Worm (Caenorhabditis elegans): Measurements from ENCODE around the gene C42D4.19.

The C42D4.19 gene

DNA sequence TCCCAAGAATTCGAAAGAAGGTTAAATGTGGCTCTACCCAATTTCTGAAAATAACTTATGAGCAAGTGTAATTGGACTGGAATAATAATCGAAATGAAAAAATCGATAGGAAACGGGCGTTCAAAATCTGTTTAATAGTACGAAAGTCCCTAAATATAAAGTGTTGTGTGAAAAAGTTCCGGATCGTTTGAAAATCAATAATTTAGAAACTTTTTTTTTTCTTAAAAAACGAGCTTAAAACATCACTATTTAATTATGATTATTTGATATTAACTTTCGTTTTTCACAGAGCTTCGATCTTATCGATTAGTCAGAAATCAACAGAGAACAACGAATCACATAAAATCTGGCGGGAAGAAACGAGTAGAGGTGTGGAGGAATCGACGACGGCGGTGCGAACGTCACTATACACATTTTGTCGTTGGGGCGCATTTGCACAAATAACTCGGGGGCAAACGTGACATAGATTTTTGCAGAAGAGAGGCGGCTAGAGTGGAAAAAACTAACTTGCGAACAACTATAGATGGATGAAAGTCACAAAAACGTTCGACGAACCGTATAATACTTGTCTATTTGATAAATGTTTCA is 30.7 kb upstream of the C42D4.19 start, which contains the start of gene hecd-1:
Gene hecd-1, minus strand, starts transcription at position 51 of the 588 bp plus-strand sequence.
- TF ChIP-seq egl-5 (tag; optimal IDR thresholded peaks at IDR 0.05) (no peak), lin-15B (tag; optimal IDR thresholded peaks at IDR 0.05) (peak; percentile 30), nhr-25 (tag; optimal IDR thresholded peaks at IDR 0.05) (peak; percentile 7), ama-1 (optimal IDR thresholded peaks at IDR 0.05) (no peak), ceh-16 (tag; optimal IDR thresholded peaks at IDR 0.05) (no peak)

DNA sequence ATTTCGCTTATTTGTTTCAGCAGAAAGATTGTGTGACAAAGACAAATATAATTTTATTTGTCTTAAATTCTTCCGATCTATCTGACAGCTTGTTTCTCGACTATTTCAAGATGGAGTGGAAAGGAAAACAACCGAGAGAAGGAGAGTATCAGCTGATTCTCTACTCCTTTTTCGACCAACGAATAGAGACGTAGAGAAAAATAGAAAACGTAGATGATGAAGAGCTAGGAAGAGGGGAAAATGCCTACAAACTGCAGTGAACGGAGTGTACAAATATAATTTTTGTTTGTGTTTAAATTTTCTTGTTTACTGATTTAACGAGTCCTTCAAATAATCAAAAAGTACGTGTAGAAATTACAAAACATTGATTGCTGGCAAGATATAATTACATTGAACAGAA is 27.7 kb upstream of the C42D4.19 start:
- TF ChIP-seq egl-27 (tag; optimal IDR thresholded peaks at IDR 0.05) (no peak), egl-5 (tag; optimal IDR thresholded peaks at IDR 0.05) (no peak), ceh-16 (tag; optimal IDR thresholded peaks at IDR 0.05) (no peak), ztf-11 (tag; optimal IDR thresholded peaks at IDR 0.05) (no peak), zag-1 (tag; optimal IDR thresholded peaks at IDR 0.05) (no peak), mdl-1 (tag; optimal IDR thresholded peaks at IDR 0.05) (no peak), nhr-11 (tag; optimal IDR thresholded peaks at IDR 0.05) (no peak), tbx-2 (tag; optimal IDR thresholded peaks at IDR 0.05) (no peak), elt-1 (tag; optimal IDR thresholded peaks at IDR 0.05) (no peak), ceh-9 (tag; optimal IDR thresholded peaks at IDR 0.05) (no peak), fkh-2 (tag; optimal IDR thresholded peaks at IDR 0.05) (no peak), elt-3 (tag; optimal IDR thresholded peaks at IDR 0.05) (no peak), nhr-77 (tag; optimal IDR thresholded peaks at IDR 0.05) (no peak), ztf-4 (tag; optimal IDR thresholded peaks at IDR 0.05) (no peak), nhr-28 (tag; optimal IDR thresholded peaks at IDR 0.05) (no peak), elt-2 (tag; optimal IDR thresholded peaks at IDR 0.05) (peak; percentile 11), nfya-1 (tag; optimal IDR thresholded peaks at IDR 0.05; ENCODE audit: insufficient read depth) (peak; percentile 32), unc-39 (tag; optimal IDR thresholded peaks at IDR 0.05) (no peak), lin-15B (tag; optimal IDR thresholded peaks at IDR 0.05) (peak; percentile 8), nhr-67 (tag; optimal IDR thresholded peaks at IDR 0.05) (no peak), pha-4 (tag; optimal IDR thresholded peaks at IDR 0.05) (peak; percentile 90), fos-1 (tag; optimal IDR thresholded peaks at IDR 0.05) (no peak), lin-39 (tag; optimal IDR thresholded peaks at IDR 0.05) (no peak), snpc-4 (tag; optimal IDR thresholded peaks at IDR 0.05) (peak; percentile 55), hmg-11 (tag; optimal IDR thresholded peaks at IDR 0.05) (peak; percentile 33)

DNA sequence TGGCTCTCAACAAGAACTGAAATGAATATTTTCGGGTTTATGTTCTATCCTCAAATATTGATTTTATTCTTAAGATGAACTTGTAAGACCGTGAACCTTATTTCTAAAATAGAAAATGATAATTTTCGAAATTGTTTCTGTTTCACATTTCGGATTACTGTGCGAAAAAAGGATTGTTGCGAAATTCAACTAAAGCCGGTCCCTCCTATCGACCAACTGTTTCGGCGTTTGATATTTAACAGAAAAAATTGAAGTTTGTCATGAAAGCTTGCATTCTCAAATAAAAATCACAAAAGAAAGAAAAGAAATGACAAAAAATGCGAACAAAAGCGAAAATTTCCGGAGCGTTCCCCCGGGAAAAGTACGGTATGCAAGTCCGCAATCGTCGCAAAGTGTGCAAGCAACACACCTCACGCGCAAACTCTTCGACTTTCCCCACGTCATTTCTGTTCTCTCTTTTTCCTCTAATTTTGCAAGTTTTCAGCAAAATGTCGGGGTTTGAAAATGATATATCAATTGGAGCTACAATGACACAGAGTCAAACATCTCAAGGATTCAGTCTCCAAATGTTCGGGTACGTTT is 26.3 kb upstream of the C42D4.19 start, which contains the start of gene C34D4.4:
Gene C34D4.4, plus strand, starts transcription at position 342 of the 582 bp plus-strand sequence.
- TF ChIP-seq nfya-1 (tag; optimal IDR thresholded peaks at IDR 0.05; ENCODE audit: insufficient read depth): peak; percentile 75
- peak; percentile 16 for TF ChIP-seq ama-1 (optimal IDR thresholded peaks at IDR 0.05)
- TF ChIP-seq nhr-67 (tag; optimal IDR thresholded peaks at IDR 0.05): no peak
- peak; percentile 48 for TF ChIP-seq lin-15B (tag; optimal IDR thresholded peaks at IDR 0.05)
- TF ChIP-seq hmg-11 (tag; optimal IDR thresholded peaks at IDR 0.05): peak; percentile 23
- TF ChIP-seq lin-39 (tag; optimal IDR thresholded peaks at IDR 0.05): peak; percentile 14
- TF ChIP-seq daf-12 (tag; optimal IDR thresholded peaks at IDR 0.05): no peak
- peak; percentile 16 for TF ChIP-seq nhr-25 (tag; optimal IDR thresholded peaks at IDR 0.05)
- TF ChIP-seq pha-4 (tag; optimal IDR thresholded peaks at IDR 0.05): no peak
- TF ChIP-seq ceh-28 (tag; optimal IDR thresholded peaks at IDR 0.05): no peak
- TF ChIP-seq snpc-4 (tag; optimal IDR thresholded peaks at IDR 0.05): peak; percentile 28
- no peak for TF ChIP-seq ztf-4 (tag; optimal IDR thresholded peaks at IDR 0.05)

DNA sequence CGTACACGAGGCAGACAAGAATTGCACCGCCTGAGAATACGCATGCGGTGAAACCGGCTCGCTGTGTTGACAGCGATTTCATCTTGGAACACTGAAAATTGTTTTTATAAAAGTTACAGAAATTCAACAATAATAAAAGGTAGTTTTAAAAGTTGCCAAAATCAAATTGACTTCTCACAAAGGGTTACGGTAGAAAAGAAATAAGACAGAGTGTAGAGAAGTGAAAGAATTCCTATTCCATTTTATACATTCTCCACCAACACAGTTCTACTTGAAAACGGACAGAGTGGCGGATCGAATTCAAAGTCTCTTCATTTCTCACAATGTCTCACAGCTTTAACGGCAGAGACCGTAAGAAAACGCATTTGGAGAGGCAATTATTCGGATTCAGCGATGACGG is 23.0 kb upstream of the C42D4.19 start, which contains the start of gene col-113:
Gene col-113, minus strand, starts transcription at position 101 of the 400 bp plus-strand sequence.
- TF ChIP-seq ZK546.5 (tag; optimal IDR thresholded peaks at IDR 0.05) (no peak), lin-39 (tag; optimal IDR thresholded peaks at IDR 0.05) (no peak), nhr-77 (tag; optimal IDR thresholded peaks at IDR 0.05) (no peak), nhr-11 (tag; optimal IDR thresholded peaks at IDR 0.05) (no peak), egl-5 (tag; optimal IDR thresholded peaks at IDR 0.05) (no peak), tbx-2 (tag; optimal IDR thresholded peaks at IDR 0.05) (no peak), elt-1 (tag; optimal IDR thresholded peaks at IDR 0.05) (no peak), elt-3 (tag; optimal IDR thresholded peaks at IDR 0.05) (no peak), nhr-237 (tag; optimal IDR thresholded peaks at IDR 0.05) (no peak), unc-39 (tag; optimal IDR thresholded peaks at IDR 0.05) (no peak)

DNA sequence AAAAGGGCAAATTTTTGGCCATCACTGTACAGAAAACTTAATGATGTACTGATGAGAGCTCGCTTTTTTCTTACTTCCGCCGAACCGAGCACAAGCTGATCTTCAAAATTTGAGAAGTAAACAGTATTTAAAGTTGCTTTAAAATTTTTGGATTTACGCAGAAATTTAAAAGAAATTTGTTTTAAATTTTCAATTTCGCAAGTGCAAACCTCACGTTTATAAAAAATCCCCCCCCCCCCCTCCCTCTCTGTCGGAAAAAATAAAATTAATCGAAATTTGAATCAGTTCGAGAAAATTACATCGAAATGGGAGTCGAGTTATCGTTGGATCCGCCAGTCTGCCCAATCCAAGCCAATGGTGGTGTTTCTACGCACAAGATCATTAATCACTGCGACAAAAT is 22.1 kb upstream of the C42D4.19 start, which contains the start of gene C34D4.3:
Gene C34D4.3, plus strand, starts transcription at position 301 of the 400 bp plus-strand sequence.
- TF ChIP-seq ztf-4 (tag; optimal IDR thresholded peaks at IDR 0.05) (no peak), lsy-12 (tag; optimal IDR thresholded peaks at IDR 0.05) (no peak), eor-1 (tag; optimal IDR thresholded peaks at IDR 0.05) (no peak), lin-39 (tag; optimal IDR thresholded peaks at IDR 0.05) (no peak), nhr-11 (tag; optimal IDR thresholded peaks at IDR 0.05) (no peak), lin-15B (tag; optimal IDR thresholded peaks at IDR 0.05) (no peak), ceh-9 (tag; optimal IDR thresholded peaks at IDR 0.05) (no peak), ceh-28 (tag; optimal IDR thresholded peaks at IDR 0.05) (no peak), elt-2 (tag; optimal IDR thresholded peaks at IDR 0.05) (no peak), pha-4 (tag; optimal IDR thresholded peaks at IDR 0.05) (no peak), egl-27 (tag; optimal IDR thresholded peaks at IDR 0.05) (no peak), sea-2 (GFP tag; optimal IDR thresholded peaks at IDR 0.05) (no peak), daf-12 (tag; optimal IDR thresholded peaks at IDR 0.05) (no peak), elt-3 (tag; optimal IDR thresholded peaks at IDR 0.05) (no peak), nhr-237 (tag; optimal IDR thresholded peaks at IDR 0.05) (no peak), skn-1 (tag; optimal IDR thresholded peaks at IDR 0.05) (no peak)

Data from whole organism, L3 larva.